Worm (Caenorhabditis elegans) whole organism, L2 larva: ENCODE data around the gene ZK1098.6.

Experiments
- C34F6.9 ChIP-seq: fragments of 150-350 bp; optimal IDR thresholded peaks from 2 replicates; lab custom pipeline; 2014; ENCODE audit warnings: missing biosample characterization, missing genetic modification characterization
- F13H6.1 ChIP-seq: sonication (generic microtip); optimal IDR thresholded peaks from 2 replicates; lab custom pipeline; 2016; ENCODE audit warnings: missing genetic modification characterization, missing compliant biosample characterization
- R02D3.7 ChIP-seq: fragments of 150-350 bp; optimal IDR thresholded peaks from 2 replicates; lab custom pipeline; 2014; ENCODE audit warnings: missing biosample characterization, missing genetic modification characterization
- Y55F3AM.14 ChIP-seq: fragments of 200-800 bp; sonication (Bioruptor generic); optimal IDR thresholded peaks from 2 replicates; lab custom pipeline; 2018; ENCODE audit warnings: mild to moderate bottlenecking, missing genetic modification characterization, missing compliant biosample characterization
- ZK546.5 ChIP-seq: sonication (generic microtip); optimal IDR thresholded peaks from 2 replicates; lab custom pipeline; 2017; ENCODE audit warnings: missing biosample characterization, missing genetic modification characterization
- ceh-16 ChIP-seq: fragments of 150-350 bp; optimal IDR thresholded peaks from 2 replicates; lab custom pipeline; 2014; ENCODE audit warnings: missing biosample characterization, missing genetic modification characterization
- ceh-82 ChIP-seq: fragments of 150-350 bp; optimal IDR thresholded peaks from 2 replicates; lab custom pipeline; 2014; ENCODE audit warnings: missing biosample characterization, missing genetic modification characterization
- egl-27 ChIP-seq: sonication (generic microtip); optimal IDR thresholded peaks from 3 replicates; lab custom pipeline; 2017; ENCODE audit warnings: missing biosample characterization, missing genetic modification reagents, missing genetic modification characterization
- elt-1 ChIP-seq: fragments of 150-350 bp; optimal IDR thresholded peaks from 2 replicates; lab custom pipeline; 2014; ENCODE audit warnings: missing biosample characterization, missing genetic modification characterization
- elt-3 ChIP-seq: sonication (generic microtip); optimal IDR thresholded peaks from 2 replicates; lab custom pipeline; 2017; ENCODE audit warnings: missing biosample characterization, missing genetic modification characterization
- fos-1 ChIP-seq: fragments of 150-350 bp; optimal IDR thresholded peaks from 2 replicates; lab custom pipeline; 2014; ENCODE audit warnings: missing biosample characterization, missing genetic modification characterization
- gmeb-1 ChIP-seq: fragments of 150-350 bp; optimal IDR thresholded peaks from 2 replicates; lab custom pipeline; 2014; ENCODE audit warnings: missing biosample characterization, missing genetic modification characterization
- lin-11 ChIP-seq: fragments of 150-350 bp; sonication (generic microtip); optimal IDR thresholded peaks from 2 replicates; lab custom pipeline; 2014; ENCODE audit warnings: missing biosample characterization, missing genetic modification characterization, inconsistent platforms, mixed read lengths
- lin-13 ChIP-seq: fragments of 150-350 bp; optimal IDR thresholded peaks from 2 replicates; lab custom pipeline; 2014; ENCODE audit warnings: missing biosample characterization, missing genetic modification reagents, missing genetic modification characterization
- lin-39 ChIP-seq: fragments of 150-350 bp; optimal IDR thresholded peaks from 2 replicates; lab custom pipeline; 2014; ENCODE audit warnings: missing biosample characterization, missing genetic modification reagents, missing genetic modification characterization
- lsy-2 ChIP-seq, 2 experiments: fragments of 150-350 bp in 1 of 2; sonication (generic microtip) in 1 of 2; optimal IDR thresholded peaks; 2 replicates each; lab custom pipeline; 2014 to 2017; ENCODE audit warnings: missing biosample characterization in 2 of 2, missing genetic modification characterization in 2 of 2
- mbf-1 ChIP-seq: sonication (generic microtip); optimal IDR thresholded peaks from 2 replicates; lab custom pipeline; 2017; ENCODE audit warnings: missing biosample characterization, missing genetic modification characterization
- mdl-1 ChIP-seq, 2 experiments: fragments of 150-350 bp in 1 of 2; sonication (generic microtip) in 1 of 2; optimal IDR thresholded peaks; 2 replicates each; lab custom pipeline; 2017; ENCODE audit warnings: missing biosample characterization in 2 of 2, missing genetic modification characterization in 2 of 2
- nhr-10 ChIP-seq: sonication (generic microtip); optimal IDR thresholded peaks from 2 replicates; lab custom pipeline; 2017; ENCODE audit warnings: missing biosample characterization, missing genetic modification characterization
- nhr-11 ChIP-seq: fragments of 150-350 bp; optimal IDR thresholded peaks from 2 replicates; lab custom pipeline; 2014; ENCODE audit warnings: missing biosample characterization, missing genetic modification characterization
- nhr-12 ChIP-seq: fragments of 150-350 bp; optimal IDR thresholded peaks from 2 replicates; lab custom pipeline; 2014; ENCODE audit warnings: missing biosample characterization, missing genetic modification characterization
- nhr-129 ChIP-seq: fragments of 150-350 bp; optimal IDR thresholded peaks from 2 replicates; lab custom pipeline; 2014; ENCODE audit warnings: missing biosample characterization, missing genetic modification characterization
- nhr-21 ChIP-seq: fragments of 150-350 bp; optimal IDR thresholded peaks from 2 replicates; lab custom pipeline; 2014; ENCODE audit warnings: missing biosample characterization, missing genetic modification characterization
- nhr-23 ChIP-seq: fragments of 150-350 bp; optimal IDR thresholded peaks from 2 replicates; lab custom pipeline; 2014; ENCODE audit warnings: missing biosample characterization, missing genetic modification reagents, missing genetic modification characterization
- nhr-237 ChIP-seq: fragments of 150-350 bp; optimal IDR thresholded peaks from 2 replicates; lab custom pipeline; 2014; ENCODE audit warnings: missing biosample characterization, missing genetic modification characterization
- nhr-25 ChIP-seq: fragments of 150-350 bp; sonication (generic microtip); optimal IDR thresholded peaks from 3 replicates; lab custom pipeline; 2014; ENCODE audit warnings: missing biosample characterization, missing genetic modification characterization
- nhr-6 ChIP-seq: fragments of 150-350 bp; optimal IDR thresholded peaks from 2 replicates; lab custom pipeline; 2014; ENCODE audit warnings: missing biosample characterization, missing genetic modification characterization
- peb-1 ChIP-seq: fragments of 150-350 bp; optimal IDR thresholded peaks from 2 replicates; lab custom pipeline; 2014; ENCODE audit warnings: missing biosample characterization, missing genetic modification characterization
- sma-3 ChIP-seq: sonication (generic microtip); optimal IDR thresholded peaks from 2 replicates; lab custom pipeline; 2016; ENCODE audit warnings: missing genetic modification reagents, missing genetic modification characterization, missing compliant biosample characterization
- sma-9 ChIP-seq, 2 experiments: fragments of 150-350 bp in 1 of 2; sonication (generic microtip) in 1 of 2; optimal IDR thresholded peaks; 2 replicates each; lab custom pipeline; 2014 to 2016; ENCODE audit warnings: missing genetic modification characterization in 2 of 2, mild to moderate bottlenecking in 1 of 2, missing biosample characterization in 1 of 2, missing compliant biosample characterization in 1 of 2, missing genetic modification reagents in 1 of 2, moderate library complexity in 1 of 2
- snpc-4 ChIP-seq: fragments of 150-350 bp; optimal IDR thresholded peaks from 2 replicates; lab custom pipeline; 2014; ENCODE audit warnings: missing biosample characterization, missing genetic modification characterization
- unc-39 ChIP-seq: fragments of 150-350 bp; optimal IDR thresholded peaks from 2 replicates; lab custom pipeline; 2014; ENCODE audit warnings: missing biosample characterization, missing genetic modification characterization
- unc-62 ChIP-seq: fragments of 150-350 bp; optimal IDR thresholded peaks from 2 replicates; lab custom pipeline; 2014; ENCODE audit warnings: missing biosample characterization, missing genetic modification reagents, missing genetic modification characterization
- ztf-1 ChIP-seq: fragments of 200-800 bp; sonication (Bioruptor generic); conservative IDR thresholded peaks from 2 replicates; pipeline ENCODE4 v1.3.6; 2022; ENCODE audit warnings: missing genetic modification characterization, missing compliant biosample characterization
- ztf-11 ChIP-seq: sonication (generic microtip); optimal IDR thresholded peaks from 2 replicates; lab custom pipeline; 2017; ENCODE audit warnings: missing biosample characterization, missing genetic modification characterization

The ZK1098.6 gene

ce11 chrIII:9496083-9496482 is 30.9 kb upstream of the ZK1098.6 start:
- TF ChIP-seq nhr-129 (tag; lab: Kevin White, UChicago) (no peak), R02D3.7 (tag; lab: Kevin White, UChicago) (no peak), nhr-237 (tag; lab: Kevin White, UChicago) (no peak), nhr-23 (tag; lab: Kevin White, UChicago) (no peak), elt-1 (tag; lab: Kevin White, UChicago) (no peak), peb-1 (tag; lab: Kevin White, UChicago) (no peak), nhr-6 (tag; lab: Kevin White, UChicago) (no peak), mbf-1 (no peak), ZK546.5 (tag; lab: Kevin White, UChicago) (no peak), snpc-4 (tag; lab: Kevin White, UChicago) (no peak), ceh-16 (no peak), nhr-10 (tag; lab: Kevin White, UChicago) (no peak), elt-3 (tag; lab: Kevin White, UChicago) (no peak), nhr-11 (tag; lab: Kevin White, UChicago) (no peak)

- no peak for TF ChIP-seq elt-1 (tag; lab: Kevin White, UChicago)
- TF ChIP-seq ZK546.5 (tag; lab: Kevin White, UChicago) = no peak
- no peak for TF ChIP-seq lin-39 (tag; lab: Kevin White, UChicago)
- TF ChIP-seq mdl-1 (tag; optimal IDR thresholded peaks at IDR 0.05; lab: Kevin White, UChicago) = no peak
- TF ChIP-seq Y55F3AM.14 = no peak
- TF ChIP-seq egl-27 = no peak
- TF ChIP-seq, all 48 proteins: peak for 0
These were observed 29.5 kb upstream of the ZK1098.6 start for ce11 chrIII:9497412-9497811.

- peak; percentile 57 for TF ChIP-seq gmeb-1 (tag; lab: Kevin White, UChicago)
- peak; percentile 60 for TF ChIP-seq nhr-129 (tag; lab: Kevin White, UChicago)
- TF ChIP-seq ztf-11 (tag; lab: Kevin White, UChicago) = no peak
- peak; percentile 50 for TF ChIP-seq nhr-25 (tag; lab: Kevin White, UChicago)
- peak; percentile 47 for TF ChIP-seq sma-3 (GFP tag; lab: Kevin White, UChicago)
These were observed 26.7 kb upstream of the ZK1098.6 start, which contains the start of gene sod-4 for ce11 chrIII:9500267-9500666. Gene sod-4 (minus strand): TSS chrIII:9500375.

DNA sequence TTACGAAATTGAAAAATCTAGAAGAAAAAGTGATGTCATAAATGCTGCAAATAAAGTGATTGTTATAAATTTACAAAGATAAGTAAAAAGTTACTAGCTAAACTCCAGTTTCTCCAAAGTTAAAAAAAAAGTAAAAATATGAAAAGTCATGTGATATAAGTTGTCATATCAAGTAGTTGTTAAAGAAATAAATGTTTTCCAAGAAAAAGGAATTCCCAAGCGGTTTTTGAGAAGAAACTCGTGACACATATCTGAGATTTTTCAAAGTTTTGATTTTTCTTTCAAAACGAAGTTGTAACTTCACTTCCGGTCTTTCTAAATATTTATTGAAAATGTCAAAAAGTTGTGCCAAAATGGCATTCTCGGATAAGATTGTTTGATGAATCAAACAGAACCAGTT is 25.9 kb upstream of the ZK1098.6 start:
- peak in 1 of 2 experiments; percentile 23 for TF ChIP-seq lsy-2 (tag; optimal IDR thresholded peaks at IDR 0.05; lab: Kevin White, UChicago)
- no peak for TF ChIP-seq R02D3.7 (tag; lab: Kevin White, UChicago)
- TF ChIP-seq lin-11 = no peak
- TF ChIP-seq C34F6.9 (tag; lab: Kevin White, UChicago) = peak; percentile 20
- TF ChIP-seq ceh-16 = no peak
- no peak for TF ChIP-seq unc-62
- TF ChIP-seq lin-13 = no peak
- no peak for TF ChIP-seq mdl-1 (tag; optimal IDR thresholded peaks at IDR 0.05; lab: Kevin White, UChicago)
- no peak for TF ChIP-seq ceh-82
- TF ChIP-seq lin-39 (tag; lab: Kevin White, UChicago) = no peak
- no peak for TF ChIP-seq F13H6.1 (tag; lab: Kevin White, UChicago)
- no peak for TF ChIP-seq Y55F3AM.14
- TF ChIP-seq nhr-12 (tag; lab: Kevin White, UChicago) = no peak
- no peak for TF ChIP-seq nhr-237 (tag; lab: Kevin White, UChicago)
- no peak for TF ChIP-seq egl-27
- no peak for TF ChIP-seq fos-1

- TF ChIP-seq fos-1 (peak; percentile 71), F13H6.1 (tag; lab: Kevin White, UChicago) (no peak), elt-1 (tag; lab: Kevin White, UChicago) (no peak), nhr-129 (tag; lab: Kevin White, UChicago) (no peak), ZK546.5 (tag; lab: Kevin White, UChicago) (no peak), R02D3.7 (tag; lab: Kevin White, UChicago) (no peak), nhr-11 (tag; lab: Kevin White, UChicago) (no peak), nhr-10 (tag; lab: Kevin White, UChicago) (no peak), nhr-21 (peak; percentile 5), sma-3 (GFP tag; lab: Kevin White, UChicago) (peak; percentile 58), Y55F3AM.14 (no peak), unc-39 (tag; lab: Kevin White, UChicago) (no peak), lin-13 (no peak), ceh-82 (no peak), ztf-1 (GFP tag; lab: Robert Waterston, UW) (no peak), ztf-11 (tag; lab: Kevin White, UChicago) (no peak), lsy-2 (tag; optimal IDR thresholded peaks at IDR 0.05; lab: Kevin White, UChicago) (peak in 1 of 2 experiments; percentile 35), nhr-12 (tag; lab: Kevin White, UChicago) (no peak), sma-9 (GFP tag; optimal IDR thresholded peaks at IDR 0.05; lab: Kevin White, UChicago) (peak; percentile 37), sma-9 (tag; optimal IDR thresholded peaks at IDR 0.05; lab: Kevin White, UChicago) (no peak)
These were observed 24.7 kb upstream of the ZK1098.6 start for ce11 chrIII:9502155-9502714.
